Worm (Caenorhabditis elegans) whole organism, L3 larva: ENCODE results near the gene Y73F8A.36.

ENCODE experiments used
- R02D3.7 ChIP-seq: fragments of 150-350 bp; optimal IDR thresholded peaks from 2 replicates; lab custom pipeline; 2014; ENCODE audit warnings: missing biosample characterization, missing genetic modification characterization
- ZK546.5 ChIP-seq: sonication (generic microtip); optimal IDR thresholded peaks from 2 replicates; lab custom pipeline; 2017; ENCODE audit warnings: missing biosample characterization, missing genetic modification characterization
- aly-2 ChIP-seq: fragments of 150-350 bp; optimal IDR thresholded peaks from 2 replicates; lab custom pipeline; 2014; ENCODE audit warnings: missing biosample characterization, missing genetic modification characterization
- ama-1 ChIP-seq: fragments of 150-350 bp; optimal IDR thresholded peaks from 2 replicates; lab custom pipeline; 2018
- ceh-16 ChIP-seq: sonication (generic microtip); optimal IDR thresholded peaks from 2 replicates; lab custom pipeline; 2017; ENCODE audit warnings: missing biosample characterization, missing genetic modification characterization
- ceh-28 ChIP-seq: fragments of 150-350 bp; optimal IDR thresholded peaks from 2 replicates; lab custom pipeline; 2014; ENCODE audit warnings: missing biosample characterization, missing genetic modification reagents, missing genetic modification characterization
- ceh-9 ChIP-seq: sonication (generic microtip); optimal IDR thresholded peaks from 2 replicates; lab custom pipeline; 2018; ENCODE audit warnings: missing biosample characterization, missing genetic modification characterization
- daf-12 ChIP-seq: fragments of 150-350 bp; optimal IDR thresholded peaks from 2 replicates; lab custom pipeline; 2014; ENCODE audit warnings: missing biosample characterization, missing genetic modification reagents, missing genetic modification characterization
- egl-27 ChIP-seq: sonication (generic microtip); optimal IDR thresholded peaks from 4 replicates; lab custom pipeline; 2017; ENCODE audit warnings: missing biosample characterization, missing genetic modification reagents, missing genetic modification characterization
- egl-5 ChIP-seq: fragments of 150-350 bp; optimal IDR thresholded peaks from 2 replicates; lab custom pipeline; 2017; ENCODE audit warnings: missing biosample characterization, missing genetic modification reagents, missing genetic modification characterization, inconsistent platforms
- elt-2 ChIP-seq: sonication (generic microtip); optimal IDR thresholded peaks from 2 replicates; lab custom pipeline; 2016; ENCODE audit warnings: missing genetic modification reagents, mild to moderate bottlenecking, missing genetic modification characterization, missing compliant biosample characterization
- eor-1 ChIP-seq, 2 experiments: fragments of 150-350 bp; optimal IDR thresholded peaks; 2 replicates each; lab custom pipeline; 2014 to 2018; ENCODE audit warnings: missing biosample characterization in 2 of 2, missing genetic modification characterization in 2 of 2
- fkh-10 ChIP-seq: sonication (generic microtip); optimal IDR thresholded peaks from 2 replicates; lab custom pipeline; 2017; ENCODE audit warnings: missing biosample characterization, missing genetic modification reagents, missing genetic modification characterization
- fos-1 ChIP-seq: fragments of 150-350 bp; optimal IDR thresholded peaks from 2 replicates; lab custom pipeline; 2014; ENCODE audit warnings: missing biosample characterization, missing genetic modification characterization
- jun-1 ChIP-seq: fragments of 150-350 bp; optimal IDR thresholded peaks from 2 replicates; lab custom pipeline; 2014; ENCODE audit warnings: missing biosample characterization, missing genetic modification reagents, missing genetic modification characterization
- lin-15B ChIP-seq: fragments of 150-350 bp; optimal IDR thresholded peaks from 2 replicates; lab custom pipeline; 2014; ENCODE audit warnings: missing biosample characterization, missing genetic modification characterization
- lsy-12 ChIP-seq: sonication (generic microtip); optimal IDR thresholded peaks from 2 replicates; lab custom pipeline; 2016; ENCODE audit warnings: mild to moderate bottlenecking, missing genetic modification characterization, missing compliant biosample characterization
- mdl-1 ChIP-seq: fragments of 150-350 bp; optimal IDR thresholded peaks from 2 replicates; lab custom pipeline; 2014; ENCODE audit warnings: missing biosample characterization, missing genetic modification characterization
- mml-1 ChIP-seq: fragments of 150-350 bp; sonication (generic microtip); optimal IDR thresholded peaks from 3 replicates; lab custom pipeline; 2014; ENCODE audit warnings: missing biosample characterization, missing genetic modification characterization
- nfya-1 ChIP-seq: sonication (generic microtip); optimal IDR thresholded peaks from 2 replicates; lab custom pipeline; 2017; ENCODE audit warnings: missing genetic modification characterization, mild to moderate bottlenecking, missing compliant biosample characterization, antibody characterized with exemption, moderate library complexity; ENCODE audit not compliant: insufficient read depth
- nhr-11 ChIP-seq: fragments of 150-350 bp; optimal IDR thresholded peaks from 2 replicates; lab custom pipeline; 2014; ENCODE audit warnings: missing biosample characterization, missing genetic modification characterization
- nhr-12 ChIP-seq: fragments of 150-350 bp; optimal IDR thresholded peaks from 2 replicates; lab custom pipeline; 2014; ENCODE audit warnings: missing biosample characterization, missing genetic modification characterization
- nhr-23 ChIP-seq: fragments of 150-350 bp; optimal IDR thresholded peaks from 2 replicates; lab custom pipeline; 2014; ENCODE audit warnings: missing biosample characterization, missing genetic modification reagents, missing genetic modification characterization
- nhr-237 ChIP-seq: fragments of 150-350 bp; optimal IDR thresholded peaks from 2 replicates; lab custom pipeline; 2014; ENCODE audit warnings: missing biosample characterization, missing genetic modification characterization
- nhr-25 ChIP-seq: sonication (generic microtip); optimal IDR thresholded peaks from 2 replicates; lab custom pipeline; 2017; ENCODE audit warnings: missing biosample characterization, missing genetic modification characterization
- nhr-28 ChIP-seq: fragments of 150-350 bp; optimal IDR thresholded peaks from 2 replicates; lab custom pipeline; 2014; ENCODE audit warnings: missing biosample characterization, missing genetic modification characterization
- nhr-43 ChIP-seq: sonication (generic microtip); optimal IDR thresholded peaks from 2 replicates; lab custom pipeline; 2016; ENCODE audit warnings: mild to moderate bottlenecking, missing genetic modification characterization, missing compliant biosample characterization; ENCODE audit not compliant: poor library complexity, severe bottlenecking
- nhr-67 ChIP-seq: fragments of 150-350 bp; optimal IDR thresholded peaks from 2 replicates; lab custom pipeline; 2014; ENCODE audit warnings: missing biosample characterization, missing genetic modification characterization
- nhr-76 ChIP-seq: fragments of 150-350 bp; sonication (generic microtip); optimal IDR thresholded peaks from 5 replicates; lab custom pipeline; 2014; ENCODE audit warnings: missing biosample characterization, missing genetic modification characterization
- nhr-77 ChIP-seq: fragments of 150-350 bp; optimal IDR thresholded peaks from 2 replicates; lab custom pipeline; 2014; ENCODE audit warnings: missing biosample characterization, missing genetic modification characterization
- sea-2 ChIP-seq: fragments of 150-350 bp; sonication (generic microtip); optimal IDR thresholded peaks from 4 replicates; lab custom pipeline; 2014; ENCODE audit warnings: missing biosample characterization, missing genetic modification reagents, missing genetic modification characterization
- skn-1 ChIP-seq: fragments of 150-350 bp; optimal IDR thresholded peaks from 2 replicates; lab custom pipeline; 2014; ENCODE audit warnings: missing biosample characterization, missing genetic modification characterization
- snpc-4 ChIP-seq: fragments of 150-350 bp; optimal IDR thresholded peaks from 2 replicates; lab custom pipeline; 2014; ENCODE audit warnings: missing biosample characterization, missing genetic modification characterization
- unc-39 ChIP-seq: sonication (generic microtip); optimal IDR thresholded peaks from 4 replicates; lab custom pipeline; 2017; ENCODE audit warnings: missing biosample characterization, missing genetic modification characterization
- zag-1 ChIP-seq: fragments of 150-350 bp; optimal IDR thresholded peaks from 2 replicates; lab custom pipeline; 2014; ENCODE audit warnings: missing biosample characterization, missing genetic modification characterization
- ztf-11 ChIP-seq: fragments of 150-350 bp; optimal IDR thresholded peaks from 2 replicates; lab custom pipeline; 2014; ENCODE audit warnings: missing biosample characterization, missing genetic modification characterization
- ztf-4 ChIP-seq: fragments of 150-350 bp; optimal IDR thresholded peaks from 2 replicates; lab custom pipeline; 2014; ENCODE audit warnings: missing biosample characterization, missing genetic modification characterization

The Y73F8A.36 gene

ce11 chrIV:15245655-15246054 is at the start of gene Y73F8A.36:
Gene Y73F8A.36 (plus strand): TSS chrIV:15245955.
- TF ChIP-seq nhr-28 (tag; lab: Kevin White, UChicago) (no peak), elt-2 (no peak), skn-1 (no peak), ceh-16 (tag; lab: Kevin White, UChicago) (no peak), R02D3.7 (tag; lab: Kevin White, UChicago) (no peak), ztf-4 (tag; lab: Kevin White, UChicago) (no peak), lin-15B (tag; lab: Kevin White, UChicago) (no peak), nhr-11 (tag; lab: Kevin White, UChicago) (no peak), nhr-12 (tag; lab: Kevin White, UChicago) (no peak)

ce11 chrIV:15202923-15203322 is 42.8 kb upstream of the Y73F8A.36 start, which contains the start of gene sra-30:
Gene sra-30 (minus strand): TSS chrIV:15203023.
- TF ChIP-seq mml-1 (no peak), ceh-28 (tag; lab: Kevin White, UChicago) (no peak), nhr-23 (tag; lab: Kevin White, UChicago) (no peak), nhr-25 (tag; lab: Kevin White, UChicago) (no peak), zag-1 (no peak), nhr-77 (no peak)

- TF ChIP-seq ceh-28 (tag; lab: Kevin White, UChicago) (no peak), sea-2 (GFP tag; lab: Kevin White, UChicago) (no peak), skn-1 (no peak), aly-2 (tag; lab: Kevin White, UChicago) (no peak), elt-2 (no peak), lsy-12 (tag; lab: Kevin White, UChicago) (no peak)
Observed at ce11 chrIV:15206649-15207048, 39.1 kb upstream of the Y73F8A.36 start.

- no peak for TF ChIP-seq mdl-1 (tag; lab: Kevin White, UChicago)
- no peak for TF ChIP-seq daf-12
- TF ChIP-seq mml-1: no peak
- TF ChIP-seq ceh-28 (tag; lab: Kevin White, UChicago): no peak
- no peak for TF ChIP-seq nhr-67 (tag; lab: Kevin White, UChicago)
- TF ChIP-seq ama-1 (lab: Kevin White, UChicago): no peak
- TF ChIP-seq snpc-4 (tag; lab: Kevin White, UChicago): no peak
- TF ChIP-seq jun-1 (tag; lab: Kevin White, UChicago): no peak
- no peak for TF ChIP-seq ztf-11
- TF ChIP-seq unc-39 (tag; lab: Kevin White, UChicago): no peak
- TF ChIP-seq fkh-10 (GFP tag; lab: Kevin White, UChicago): no peak
- no peak for TF ChIP-seq ZK546.5
- no peak for TF ChIP-seq nhr-76 (tag; lab: Kevin White, UChicago)
- no peak for TF ChIP-seq skn-1
- no peak for TF ChIP-seq nhr-12 (tag; lab: Kevin White, UChicago)
- TF ChIP-seq lsy-12 (tag; lab: Kevin White, UChicago): no peak
- TF ChIP-seq nfya-1 (tag; lab: Kevin White, UChicago): no peak
- TF ChIP-seq nhr-237 (tag; lab: Kevin White, UChicago): no peak
Observed at ce11 chrIV:15210482-15210881, 35.3 kb upstream of the Y73F8A.36 start.

ce11 chrIV:15214694-15215093 is 31.1 kb upstream of the Y73F8A.36 start:
- TF ChIP-seq nhr-67 (tag; lab: Kevin White, UChicago) (no peak), nhr-11 (tag; lab: Kevin White, UChicago) (no peak), ceh-16 (tag; lab: Kevin White, UChicago) (no peak), eor-1 (tag; optimal IDR thresholded peaks at IDR 0.05; lab: Kevin White, UChicago) (no peak), aly-2 (tag; lab: Kevin White, UChicago) (no peak), nhr-43 (no peak), fos-1 (no peak), nhr-25 (tag; lab: Kevin White, UChicago) (no peak), nhr-76 (tag; lab: Kevin White, UChicago) (no peak), lsy-12 (tag; lab: Kevin White, UChicago) (no peak), egl-5 (tag; lab: Kevin White, UChicago) (no peak), nhr-28 (tag; lab: Kevin White, UChicago) (no peak), zag-1 (no peak), ama-1 (lab: Kevin White, UChicago) (no peak), R02D3.7 (tag; lab: Kevin White, UChicago) (no peak), ceh-9 (no peak), egl-27 (no peak), elt-2 (no peak), lin-15B (tag; lab: Kevin White, UChicago) (no peak)
- TF ChIP-seq, all 47 proteins: peak for 0
